Fruit fly (Drosophila melanogaster) whole organism, pupa: ENCODE measurements around the gene CG2926.

Source experiments
- CG10348 ChIP-seq: fragments of 200-800 bp; sonication (Bioruptor generic); IDR thresholded peaks from 2 replicates; pipeline ENCODE4 v1.3.6; 2022; ENCODE audit warnings: missing biosample characterization, missing genetic modification characterization
- CG12605 ChIP-seq: fragments of 200-800 bp; sonication (Bioruptor generic); IDR thresholded peaks from 2 replicates; pipeline ENCODE4 v1.3.6; 2022; ENCODE audit warnings: missing biosample characterization, missing genetic modification characterization
- CG13204 ChIP-seq: fragments of 200-800 bp; sonication (Bioruptor generic); optimal IDR thresholded peaks from 2 replicates; lab custom pipeline; 2018; ENCODE audit warnings: missing biosample characterization, mild to moderate bottlenecking, missing genetic modification characterization, moderate library complexity
- CG14655 ChIP-seq: fragments of 200-800 bp; sonication (Bioruptor generic); optimal IDR thresholded peaks from 3 replicates; lab custom pipeline; 2017; ENCODE audit warnings: mild to moderate bottlenecking, missing biosample characterization, missing genetic modification reagents, missing genetic modification characterization
- CG17806 ChIP-seq: fragments of 200-800 bp; sonication (Bioruptor generic); optimal IDR thresholded peaks from 2 replicates; lab custom pipeline; 2018; ENCODE audit warnings: missing biosample characterization, mild to moderate bottlenecking, missing genetic modification characterization, moderate library complexity
- CG8159 ChIP-seq: fragments of 200-800 bp; sonication (Bioruptor generic); optimal IDR thresholded peaks from 3 replicates; lab custom pipeline; 2018; ENCODE audit warnings: missing biosample characterization, mild to moderate bottlenecking, missing genetic modification characterization, moderate library complexity
- CG9948 ChIP-seq: fragments of 200-800 bp; sonication (Bioruptor generic); optimal IDR thresholded peaks from 2 replicates; lab custom pipeline; 2018; ENCODE audit warnings: missing biosample characterization, mild to moderate bottlenecking, missing genetic modification characterization, moderate library complexity
- D1 ChIP-seq: fragments of 200-800 bp; sonication (Bioruptor generic); optimal IDR thresholded peaks from 2 replicates; lab custom pipeline; 2018; ENCODE audit warnings: missing biosample characterization, mild to moderate bottlenecking, missing genetic modification characterization, moderate library complexity
- EcR ChIP-seq: fragments of 200-800 bp; sonication (Bioruptor generic); optimal IDR thresholded peaks from 3 replicates; lab custom pipeline; 2019; ENCODE audit warnings: missing biosample characterization, missing genetic modification characterization, mild to moderate bottlenecking, moderate library complexity, missing genetic modification reagents
- Ets98B ChIP-seq: fragments of 200-800 bp; sonication (Bioruptor generic); IDR thresholded peaks from 2 replicates; pipeline ENCODE4 v1.3.6; 2022; ENCODE audit warnings: missing biosample characterization, missing genetic modification characterization
- Pif1A ChIP-seq: fragments of 200-800 bp; sonication (Bioruptor generic); optimal IDR thresholded peaks from 3 replicates; lab custom pipeline; 2016; ENCODE audit warnings: missing biosample characterization, missing genetic modification characterization
- Pif1B ChIP-seq: fragments of 200-800 bp; sonication (Bioruptor generic); optimal IDR thresholded peaks from 3 replicates; lab custom pipeline; 2016; ENCODE audit warnings: missing biosample characterization, missing genetic modification characterization
- Snoo ChIP-seq: fragments of 200-800 bp; sonication (Bioruptor generic); optimal IDR thresholded peaks from 3 replicates; lab custom pipeline; 2017; ENCODE audit warnings: missing biosample characterization, mild to moderate bottlenecking, missing genetic modification characterization, inconsistent platforms
- fd96Ca ChIP-seq: fragments of 200-800 bp; sonication (Bioruptor generic); IDR thresholded peaks from 3 replicates; pipeline ENCODE4 v1.3.6; 2022; ENCODE audit warnings: missing biosample characterization, missing genetic modification characterization

DNA sequence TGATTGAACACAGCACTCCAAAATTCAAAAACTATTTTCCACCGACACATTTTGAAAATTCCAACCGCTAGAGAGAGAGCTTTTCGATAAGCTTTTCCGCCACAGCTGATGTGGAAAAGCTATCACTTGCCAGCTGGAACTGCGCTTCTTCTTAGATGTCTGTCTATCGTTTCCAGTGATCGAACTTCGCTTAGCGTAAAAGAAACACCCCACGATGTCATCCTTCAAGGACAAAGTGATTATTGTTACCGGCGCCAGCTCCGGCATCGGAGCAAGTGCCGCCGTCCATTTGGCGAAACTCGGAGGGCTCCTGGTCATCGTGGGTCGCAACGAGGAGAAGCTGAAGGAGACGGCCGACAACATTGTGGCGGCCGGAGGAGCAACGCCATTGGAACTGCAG lies 44.0 kb upstream of the CG2926 start, which contains the start of gene CG31549:
- no peak for TF ChIP-seq fd96Ca (GFP tag; lab: Robert Waterston, UW)
- no peak for TF ChIP-seq CG17806 (tag; lab: Kevin White, UChicago)
- TF ChIP-seq CG12605 (GFP tag; lab: Robert Waterston, UW), result no peak
- no peak for TF ChIP-seq EcR (GFP tag; lab: Kevin White, UChicago)
- no peak for TF ChIP-seq D1 (tag; lab: Kevin White, UChicago)
- TF ChIP-seq Pif1B (GFP tag; lab: Kevin White, UChicago), result no peak
- no peak for TF ChIP-seq Ets98B (GFP tag; lab: Robert Waterston, UW)
- TF ChIP-seq CG14655 (GFP tag; lab: Kevin White, UChicago), result no peak
- no peak for TF ChIP-seq CG13204 (GFP tag; lab: Kevin White, UChicago)
- TF ChIP-seq CG9948, result no peak
- TF ChIP-seq CG10348 (GFP tag; lab: Robert Waterston, UW), result no peak
- TF ChIP-seq Pif1A (GFP tag; lab: Kevin White, UChicago), result no peak
- TF ChIP-seq Snoo (tag; lab: Kevin White, UChicago), result no peak
- TF ChIP-seq CG8159, result no peak
